Fruit fly (Drosophila melanogaster): ENCODE results near the gene kuk.

The kuk gene

dm6 chr3R:17118917-17119378, 38.9 kb downstream of the kuk start:
- TF ChIP-seq gl (tag; optimal IDR thresholded peaks at IDR 0.05): no peak
- peak; percentile 63 for TF ChIP-seq CG12605 (GFP tag; IDR thresholded peaks at IDR 0.05)
- TF ChIP-seq CG34367 (tag; optimal IDR thresholded peaks at IDR 0.05): no peak
- peak; percentile 16 for TF ChIP-seq EcR (GFP tag; optimal IDR thresholded peaks at IDR 0.05)
- TF ChIP-seq fd96Ca (GFP tag; IDR thresholded peaks at IDR 0.05): no peak
- no peak for TF ChIP-seq CG8301 (tag; optimal IDR thresholded peaks at IDR 0.05)
- no peak for TF ChIP-seq Snoo (tag; optimal IDR thresholded peaks at IDR 0.05)
- peak; percentile 47; the same call in 1 of the 3 replicates for TF ChIP-seq CG4496 (GFP tag; IDR thresholded peaks at IDR 0.05)
- TF ChIP-seq CG15710 (tag; optimal IDR thresholded peaks at IDR 0.05): no peak
- TF ChIP-seq Pif1A (GFP tag; optimal IDR thresholded peaks at IDR 0.05): peak; percentile 43
- TF ChIP-seq CG17806 (tag; optimal IDR thresholded peaks at IDR 0.05): no peak
- TF ChIP-seq D1 (tag; optimal IDR thresholded peaks at IDR 0.05): no peak
- no peak; the same call in 1 of the 2 replicates for TF ChIP-seq Ets98B (GFP tag; IDR thresholded peaks at IDR 0.05)
- TF ChIP-seq CG14655 (GFP tag; optimal IDR thresholded peaks at IDR 0.05): no peak
- TF ChIP-seq Pif1B (GFP tag; optimal IDR thresholded peaks at IDR 0.05): peak; percentile 20
- no peak for TF ChIP-seq rn (GFP tag; IDR thresholded peaks at IDR 0.05)

dm6 chr3R:17120165-17120564, 40.1 kb downstream of the kuk start, which contains the start of gene CG34278:
TSS of gene CG34278 (plus strand) at chr3R:17120465.
- TF ChIP-seq CG8301 (tag; optimal IDR thresholded peaks at IDR 0.05) (no peak), Ets98B (GFP tag; IDR thresholded peaks at IDR 0.05) (no peak), Snoo (tag; optimal IDR thresholded peaks at IDR 0.05) (no peak), CG9948 (tag; optimal IDR thresholded peaks at IDR 0.05) (no peak), D1 (tag; optimal IDR thresholded peaks at IDR 0.05) (no peak), CG4496 (GFP tag; IDR thresholded peaks at IDR 0.05) (no peak), CG34367 (tag; optimal IDR thresholded peaks at IDR 0.05) (no peak), CG15710 (tag; optimal IDR thresholded peaks at IDR 0.05) (no peak), rn (GFP tag; IDR thresholded peaks at IDR 0.05) (no peak), EcR (GFP tag; optimal IDR thresholded peaks at IDR 0.05) (no peak), CG12605 (GFP tag; IDR thresholded peaks at IDR 0.05) (no peak), CG14655 (GFP tag; optimal IDR thresholded peaks at IDR 0.05) (no peak)

dm6 chr3R:17121277-17121676, 41.2 kb downstream of the kuk start, which contains the start of gene CG42779:
TSS of gene CG42779 (plus strand) at chr3R:17121577.
- TF ChIP-seq fd96Ca (GFP tag; IDR thresholded peaks at IDR 0.05) (no peak), CG15710 (tag; optimal IDR thresholded peaks at IDR 0.05) (no peak), Pif1A (GFP tag; optimal IDR thresholded peaks at IDR 0.05) (no peak), Ets98B (GFP tag; IDR thresholded peaks at IDR 0.05) (no peak)

dm6 chr3R:17122796-17123504, 42.9 kb downstream of the kuk start:
- TF ChIP-seq CG32121 (GFP tag; IDR thresholded peaks at IDR 0.05) (no peak), CG14655 (GFP tag; optimal IDR thresholded peaks at IDR 0.05) (peak; percentile 36), fd96Ca (GFP tag; IDR thresholded peaks at IDR 0.05) (0 out of 3 replicates have a peak, but pooled peaks have one; percentile 7)

- TF ChIP-seq CG14655 (GFP tag; optimal IDR thresholded peaks at IDR 0.05): no peak
- TF ChIP-seq D1 (tag; optimal IDR thresholded peaks at IDR 0.05): no peak
- no peak for TF ChIP-seq CG4496 (GFP tag; IDR thresholded peaks at IDR 0.05)
- no peak for TF ChIP-seq CG17806 (tag; optimal IDR thresholded peaks at IDR 0.05)
- TF ChIP-seq Ets98B (GFP tag; IDR thresholded peaks at IDR 0.05): no peak
- no peak for TF ChIP-seq gl (tag; optimal IDR thresholded peaks at IDR 0.05)
- no peak for TF ChIP-seq Pif1A (GFP tag; optimal IDR thresholded peaks at IDR 0.05)
- TF ChIP-seq CG8159 (tag; optimal IDR thresholded peaks at IDR 0.05): no peak
- TF ChIP-seq CG9948 (tag; optimal IDR thresholded peaks at IDR 0.05): no peak
- no peak for TF ChIP-seq EcR (GFP tag; optimal IDR thresholded peaks at IDR 0.05)
- no peak for TF ChIP-seq CG8301 (tag; optimal IDR thresholded peaks at IDR 0.05)
- no peak for TF ChIP-seq rn (GFP tag; IDR thresholded peaks at IDR 0.05)
Measured at dm6 chr3R:17124177-17124576, 44.1 kb downstream of the kuk start, which contains the start of gene CG45079. TSS of gene CG45079 (plus strand) at chr3R:17124477.

dm6 chr3R:17125339-17126044, 45.4 kb downstream of the kuk start, which contains the start of gene cher:
TSS of gene cher (minus strand) at chr3R:17125389.
- TF ChIP-seq Pif1B (GFP tag; optimal IDR thresholded peaks at IDR 0.05) (no peak), EcR (GFP tag; optimal IDR thresholded peaks at IDR 0.05) (no peak), fd96Ca (GFP tag; IDR thresholded peaks at IDR 0.05) (no peak), CG12605 (GFP tag; IDR thresholded peaks at IDR 0.05) (no peak), CG8301 (tag; optimal IDR thresholded peaks at IDR 0.05) (no peak), CG4496 (GFP tag; IDR thresholded peaks at IDR 0.05) (no peak), CG13204 (GFP tag; optimal IDR thresholded peaks at IDR 0.05) (no peak), Pif1A (GFP tag; optimal IDR thresholded peaks at IDR 0.05) (no peak)

- TF ChIP-seq CG10348 (GFP tag; IDR thresholded peaks at IDR 0.05): no peak
- no peak for TF ChIP-seq CG8159 (tag; optimal IDR thresholded peaks at IDR 0.05)
- TF ChIP-seq CG9948 (tag; optimal IDR thresholded peaks at IDR 0.05): no peak
Measured at dm6 chr3R:17126838-17127237, 46.8 kb downstream of the kuk start, which contains the start of the genes CG17477 and CG31269. TSS of gene CG17477 (minus strand) at chr3R:17126938. TSS of gene CG31269 (plus strand) at chr3R:17127126.
